Worm (Caenorhabditis elegans): Measurements from ENCODE around the gene F39F10.4.

DNA sequence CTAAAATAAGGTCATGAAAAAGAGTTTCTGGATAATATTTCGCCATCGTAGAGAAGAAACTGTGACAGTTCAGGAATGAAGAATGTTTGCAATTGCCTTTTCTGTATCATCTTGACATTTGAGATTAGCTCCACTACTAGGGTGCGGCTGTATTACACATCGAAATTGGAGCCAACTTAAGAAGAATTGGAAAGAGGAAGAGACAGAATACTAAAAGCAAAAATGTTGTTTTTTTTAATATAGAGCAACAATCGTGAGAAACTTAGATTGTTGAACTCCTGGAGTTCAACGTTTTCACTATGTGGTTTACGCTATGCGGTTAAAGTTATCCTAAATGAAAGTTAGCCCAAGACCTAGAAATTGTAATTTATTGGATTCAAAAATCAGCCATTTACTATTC, 23.1 kb downstream of the F39F10.4 start, which contains the start of gene acs-9:
- TF ChIP-seq ama-1 (optimal IDR thresholded peaks at IDR 0.05) (no peak), ceh-36 (tag; optimal IDR thresholded peaks at IDR 0.05) (no peak), pes-1 (GFP tag; IDR thresholded peaks at IDR 0.05) (no peak), tbx-11 (GFP tag; IDR thresholded peaks at IDR 0.05) (no peak), F13C5.2 (tag; optimal IDR thresholded peaks at IDR 0.05) (no peak), aly-1 (tag; optimal IDR thresholded peaks at IDR 0.05) (no peak)
